Worm (Caenorhabditis elegans): ENCODE results near the gene hlh-15.

DNA sequence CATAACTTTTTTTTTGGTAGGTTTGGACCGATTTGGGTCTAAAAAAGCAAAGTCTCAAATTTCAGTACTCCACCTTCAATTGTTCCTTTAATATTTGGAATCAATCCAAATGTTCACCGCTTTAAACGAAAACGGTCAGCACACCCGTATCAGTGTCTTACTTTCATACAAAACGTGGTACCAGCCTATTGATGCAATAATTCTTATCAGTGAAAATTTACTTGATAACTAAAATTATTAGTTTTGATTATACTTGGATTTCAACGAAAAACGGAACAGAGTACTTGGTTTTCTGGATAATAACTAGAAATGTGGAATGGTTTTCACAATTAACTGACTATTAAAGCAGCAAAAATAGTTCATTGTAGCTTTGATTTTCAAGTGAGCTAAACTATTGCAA is 42.5 kb downstream of the hlh-15 start:
- TF ChIP-seq ama-1 (optimal IDR thresholded peaks at IDR 0.05) (no peak), nhr-77 (tag; optimal IDR thresholded peaks at IDR 0.05) (no peak), lin-13 (GFP tag; optimal IDR thresholded peaks at IDR 0.05) (no peak), nhr-25 (tag; optimal IDR thresholded peaks at IDR 0.05) (no peak), ceh-16 (tag; optimal IDR thresholded peaks at IDR 0.05) (no peak), mab-5 (tag; optimal IDR thresholded peaks at IDR 0.05) (no peak), F13H6.1 (tag; optimal IDR thresholded peaks at IDR 0.05) (no peak), dmd-4 (tag; optimal IDR thresholded peaks at IDR 0.05) (no peak)

Measured in whole organism, L2 larva.